Fruit fly (Drosophila melanogaster): ENCODE results near the gene crp.

The crp gene

DNA sequence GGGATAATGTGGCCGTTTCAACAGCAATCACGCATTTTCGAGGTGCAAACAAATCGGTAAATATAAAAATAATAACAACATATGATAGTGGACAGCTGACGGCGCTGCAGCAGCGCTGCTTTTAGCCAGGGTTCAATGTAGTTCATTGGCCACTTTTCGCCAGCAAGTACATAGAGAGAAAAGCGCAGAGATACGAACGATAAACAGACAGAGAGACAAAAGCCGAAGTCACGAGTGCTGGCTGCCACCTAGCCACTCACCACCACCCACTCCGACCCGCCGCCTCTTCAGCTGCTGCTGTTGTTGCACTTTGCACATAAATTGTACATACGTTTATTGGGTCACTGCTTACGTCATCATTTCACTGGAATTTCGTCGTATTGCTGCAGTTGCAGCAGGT is 4.7 kb downstream of the crp start:
- no peak for TF ChIP-seq noc (tag; optimal IDR thresholded peaks at IDR 0.05)

DNA sequence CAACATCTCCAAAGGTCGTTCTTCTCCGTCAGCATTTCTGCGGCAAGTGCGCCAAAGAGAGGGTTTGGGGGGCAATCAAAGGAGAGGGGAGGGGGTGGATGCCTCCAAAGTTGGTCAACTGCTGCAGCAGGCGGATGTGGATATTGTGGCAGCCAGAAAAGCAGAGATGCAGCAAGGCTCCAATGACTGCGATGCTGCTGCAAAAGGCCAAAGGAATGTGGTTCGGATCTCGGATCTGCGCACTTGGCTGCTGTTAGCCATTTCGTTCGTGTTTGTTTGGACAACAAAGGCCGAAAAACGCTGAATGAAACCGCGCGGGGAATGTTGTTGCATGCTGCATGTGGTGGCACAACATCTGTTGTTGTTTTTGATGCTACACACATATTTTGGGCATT is 5.5 kb downstream of the crp start:
- no peak for TF ChIP-seq noc (tag; optimal IDR thresholded peaks at IDR 0.05)

DNA sequence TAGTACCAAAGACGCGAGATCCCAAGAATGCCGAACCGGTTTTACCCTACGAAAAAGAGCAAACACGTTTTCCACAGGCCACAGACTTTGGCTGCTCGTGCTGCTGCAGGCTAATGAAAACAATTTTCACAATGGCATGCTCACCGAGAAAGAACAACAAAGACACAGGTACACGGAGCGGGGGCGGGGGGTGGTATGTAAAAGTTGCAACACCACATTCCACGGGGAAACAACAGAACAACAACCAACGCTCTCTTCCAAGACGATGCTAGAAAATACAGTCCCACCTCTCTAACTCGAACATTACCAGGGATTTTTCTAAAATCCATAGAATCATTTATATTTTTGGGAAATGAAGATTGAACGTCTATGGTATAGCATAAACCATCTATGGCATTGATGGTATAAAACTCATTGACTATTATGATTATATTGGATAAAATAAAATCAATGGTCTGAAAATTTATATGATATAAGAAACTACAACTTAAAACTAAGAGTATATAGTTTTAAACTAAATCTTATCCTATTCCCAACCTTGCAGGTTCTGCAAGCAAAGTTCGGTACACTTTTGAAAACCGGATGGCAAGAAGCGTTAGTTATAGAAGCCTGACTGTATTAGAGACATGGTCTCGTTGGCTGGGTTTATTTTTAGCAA is 6.0 kb downstream of the crp start:
- no peak for TF ChIP-seq noc (tag; optimal IDR thresholded peaks at IDR 0.05)

DNA sequence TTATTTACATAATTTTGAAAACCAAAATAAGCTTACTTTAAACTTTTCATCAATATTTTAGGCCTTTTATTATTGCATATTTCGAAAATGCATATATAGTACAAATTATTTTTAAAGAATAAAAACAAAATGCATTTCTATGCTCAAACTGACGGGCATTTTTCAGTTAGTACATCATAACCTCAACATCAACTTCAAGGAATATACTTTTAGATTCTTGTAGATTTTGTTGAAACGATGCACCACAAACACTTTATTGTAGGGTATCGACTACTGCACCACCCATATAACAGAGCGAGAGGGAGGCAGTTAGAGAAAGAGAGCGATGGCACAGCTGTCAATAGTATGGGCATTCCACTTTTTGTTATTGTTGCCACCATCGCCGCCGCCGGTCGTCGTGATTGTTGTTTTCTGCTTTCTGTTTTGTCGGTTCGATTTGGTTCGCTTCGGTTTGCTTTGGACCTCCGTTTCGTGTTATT is 7.7 kb downstream of the crp start:
- peak; percentile 67 for TF ChIP-seq noc (tag; optimal IDR thresholded peaks at IDR 0.05)

DNA sequence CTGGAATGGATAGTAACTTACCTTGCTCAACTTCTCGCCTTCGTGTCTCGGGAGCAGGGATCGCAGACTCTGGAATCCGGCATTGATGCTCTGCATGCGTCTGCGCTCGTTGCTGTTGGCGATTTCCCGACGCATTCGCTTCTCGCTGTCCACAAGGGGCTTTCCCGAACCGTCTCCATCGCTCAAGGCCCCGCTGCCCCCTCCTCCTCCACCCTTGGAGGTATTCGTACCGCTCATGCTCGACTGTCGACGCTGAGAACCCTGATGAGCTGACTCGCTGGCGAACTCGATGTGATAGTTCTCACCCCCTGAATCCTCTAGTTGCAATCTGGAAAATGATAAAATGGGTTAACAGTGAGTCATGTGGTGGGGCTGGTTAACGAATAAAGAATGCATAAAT is 8.7 kb downstream of the crp start:
- TF ChIP-seq noc (tag; optimal IDR thresholded peaks at IDR 0.05), result no peak

DNA sequence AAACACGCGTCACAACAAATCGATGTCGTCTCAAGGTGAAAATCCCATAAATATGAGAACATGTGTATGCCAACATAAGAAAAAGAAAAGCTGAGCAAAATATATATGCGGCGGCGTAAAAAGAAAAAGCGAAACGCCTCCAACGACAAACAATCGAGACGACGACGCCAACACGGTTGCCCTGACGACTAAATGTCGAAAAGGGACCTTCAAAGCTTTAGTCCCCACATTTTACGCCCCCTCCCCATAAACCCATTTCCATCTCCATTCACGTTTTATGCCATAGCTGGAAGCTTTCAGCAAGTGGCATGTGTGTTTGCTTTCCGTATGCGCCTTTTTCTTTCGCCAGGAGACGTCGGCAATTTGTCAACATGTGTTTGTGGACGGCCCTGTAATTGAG is 9.6 kb downstream of the crp start:
- no peak for TF ChIP-seq noc (tag; optimal IDR thresholded peaks at IDR 0.05)

DNA sequence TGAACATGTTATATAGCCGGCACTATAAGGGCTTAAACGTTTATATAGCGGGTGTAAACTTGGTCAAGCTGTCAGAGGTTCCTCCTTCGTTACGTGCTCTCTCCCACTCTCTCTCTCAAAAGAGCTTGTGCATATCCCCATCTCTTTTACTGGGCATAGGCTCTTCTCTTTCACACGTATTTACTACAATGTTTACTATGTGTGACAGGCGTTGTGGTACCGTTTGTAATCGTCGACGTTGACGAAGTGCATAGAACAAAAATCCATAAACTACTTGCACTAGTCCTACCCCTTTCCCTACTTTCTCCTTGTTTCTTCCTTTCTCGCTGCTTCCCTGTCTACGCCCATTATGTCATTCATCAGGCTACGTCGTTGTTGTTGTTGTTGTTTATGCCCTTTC is 10.7 kb downstream of the crp start:
- no peak for TF ChIP-seq noc (tag; optimal IDR thresholded peaks at IDR 0.05)

DNA sequence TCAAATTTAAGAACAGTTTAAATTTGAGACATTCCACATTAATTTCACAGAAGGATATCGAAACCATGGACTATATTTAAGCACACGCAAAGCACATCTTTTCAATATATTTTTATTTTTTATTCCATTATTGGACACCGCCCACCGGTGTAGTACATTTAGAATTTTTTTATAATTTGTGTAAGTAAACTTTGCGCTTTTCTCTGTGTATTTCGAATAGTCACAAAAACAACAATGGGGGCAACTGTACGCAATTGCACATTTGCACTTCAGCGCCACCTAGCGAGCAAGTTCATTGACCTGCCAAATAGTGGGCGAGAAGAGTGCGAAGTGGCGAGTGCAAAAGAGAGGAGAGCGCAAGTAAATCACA is 11.7 kb downstream of the crp start:
- no peak for TF ChIP-seq noc (tag; optimal IDR thresholded peaks at IDR 0.05)

DNA sequence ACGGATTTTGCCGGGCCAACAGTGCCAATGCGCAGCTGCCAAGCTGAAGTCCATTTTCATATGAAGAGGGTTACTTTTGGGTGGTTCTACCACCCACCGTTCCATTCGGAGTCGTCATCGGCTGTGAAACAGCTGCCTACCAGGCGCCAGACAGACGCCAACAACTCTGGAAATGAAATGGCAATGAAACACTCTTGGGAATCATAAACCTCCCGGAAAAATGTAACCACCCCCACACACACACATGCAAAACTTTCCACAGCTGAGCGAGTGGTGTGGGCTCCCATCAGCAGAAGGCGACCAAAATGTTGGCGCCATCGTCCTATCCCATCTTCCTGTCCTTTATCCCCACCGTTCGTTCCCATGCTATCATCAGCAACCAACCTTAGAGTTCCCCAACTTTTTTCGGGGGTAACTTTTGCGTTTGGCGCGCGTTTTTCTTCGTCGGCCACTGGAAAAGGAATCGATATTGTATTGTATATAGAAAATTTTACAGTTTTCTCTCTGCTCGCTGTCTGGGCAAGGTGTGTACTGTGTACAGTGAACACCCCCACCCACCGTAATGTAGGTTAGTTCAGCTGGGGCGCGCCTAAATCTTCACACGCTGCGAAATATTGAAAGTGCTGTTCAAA is 12.2 kb downstream of the crp start:
- no peak for TF ChIP-seq noc (tag; optimal IDR thresholded peaks at IDR 0.05)

DNA sequence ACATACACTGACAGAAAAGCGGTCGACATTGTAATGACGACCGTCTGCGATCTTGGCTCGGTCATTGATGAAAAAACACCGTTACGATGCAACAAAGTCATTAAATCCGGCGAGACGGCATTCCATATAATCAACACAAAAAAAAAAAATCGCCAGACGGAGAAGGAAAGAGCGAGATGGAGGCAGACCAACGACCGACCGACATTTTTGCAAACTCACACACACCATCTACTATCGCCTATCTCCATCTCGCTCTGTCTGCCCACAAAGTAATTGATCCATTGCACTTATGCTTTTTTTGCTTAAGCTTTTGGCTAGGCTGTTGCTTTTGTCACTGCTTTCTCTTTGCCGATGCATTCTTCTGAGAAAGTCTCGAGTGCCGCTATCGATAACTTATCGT is 13.4 kb downstream of the crp start:
- TF ChIP-seq noc (tag; optimal IDR thresholded peaks at IDR 0.05), result no peak

DNA sequence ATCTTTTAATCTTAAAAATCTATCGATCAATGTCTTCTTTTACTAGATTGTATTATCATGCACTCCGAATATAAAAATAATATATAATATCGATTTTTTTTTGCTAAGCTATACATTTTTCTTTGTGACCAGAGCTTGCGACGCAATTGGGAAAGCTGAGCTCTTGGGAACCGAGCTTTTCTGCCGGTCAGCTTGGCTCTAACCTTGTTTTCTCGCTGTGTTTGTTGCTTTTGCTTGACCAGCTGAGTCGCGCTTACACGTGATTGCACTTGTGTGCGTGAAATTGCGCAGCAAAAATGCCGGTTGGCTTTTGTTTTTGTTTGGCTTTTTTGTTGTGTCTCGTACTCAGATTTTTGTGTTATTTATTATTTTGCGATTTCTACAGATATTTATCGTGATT is 14.1 kb downstream of the crp start:
- TF ChIP-seq noc (tag; optimal IDR thresholded peaks at IDR 0.05), result no peak

DNA sequence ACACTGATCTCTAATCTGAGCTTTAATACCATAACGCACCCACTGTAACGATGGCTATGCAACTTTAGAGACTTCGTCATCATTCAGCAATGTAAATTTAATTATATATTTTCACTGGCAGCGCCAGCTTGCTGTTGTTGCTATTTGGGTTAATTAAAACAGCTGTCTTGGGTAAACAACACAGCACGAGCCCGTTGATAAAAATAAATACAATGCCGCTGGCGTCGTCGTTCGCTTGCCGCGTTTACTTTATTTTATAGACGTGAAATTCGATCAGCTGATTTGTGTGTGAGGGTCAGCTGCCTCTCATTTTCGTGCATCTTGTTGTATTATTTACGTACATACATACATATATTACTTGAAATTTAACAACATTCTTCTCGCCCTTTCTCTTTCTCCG is 14.8 kb downstream of the crp start:
- TF ChIP-seq noc (tag; optimal IDR thresholded peaks at IDR 0.05), result no peak

DNA sequence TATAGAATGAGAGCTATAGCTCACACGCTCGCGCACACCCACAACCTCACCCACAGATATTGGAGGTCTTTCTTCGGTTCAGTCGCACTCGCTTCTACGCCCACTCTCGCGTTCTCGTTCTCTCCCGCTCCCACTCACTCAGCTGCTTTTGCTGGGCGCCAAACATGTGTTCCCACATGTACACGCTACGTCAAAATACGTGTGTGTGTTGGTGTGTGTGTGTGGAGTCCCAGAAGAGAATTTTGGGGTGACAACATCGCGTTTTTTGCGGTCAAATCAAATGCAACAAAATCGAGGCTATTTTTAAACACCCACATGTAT is 16.1 kb downstream of the crp start:
- TF ChIP-seq noc (tag; optimal IDR thresholded peaks at IDR 0.05), result no peak

DNA sequence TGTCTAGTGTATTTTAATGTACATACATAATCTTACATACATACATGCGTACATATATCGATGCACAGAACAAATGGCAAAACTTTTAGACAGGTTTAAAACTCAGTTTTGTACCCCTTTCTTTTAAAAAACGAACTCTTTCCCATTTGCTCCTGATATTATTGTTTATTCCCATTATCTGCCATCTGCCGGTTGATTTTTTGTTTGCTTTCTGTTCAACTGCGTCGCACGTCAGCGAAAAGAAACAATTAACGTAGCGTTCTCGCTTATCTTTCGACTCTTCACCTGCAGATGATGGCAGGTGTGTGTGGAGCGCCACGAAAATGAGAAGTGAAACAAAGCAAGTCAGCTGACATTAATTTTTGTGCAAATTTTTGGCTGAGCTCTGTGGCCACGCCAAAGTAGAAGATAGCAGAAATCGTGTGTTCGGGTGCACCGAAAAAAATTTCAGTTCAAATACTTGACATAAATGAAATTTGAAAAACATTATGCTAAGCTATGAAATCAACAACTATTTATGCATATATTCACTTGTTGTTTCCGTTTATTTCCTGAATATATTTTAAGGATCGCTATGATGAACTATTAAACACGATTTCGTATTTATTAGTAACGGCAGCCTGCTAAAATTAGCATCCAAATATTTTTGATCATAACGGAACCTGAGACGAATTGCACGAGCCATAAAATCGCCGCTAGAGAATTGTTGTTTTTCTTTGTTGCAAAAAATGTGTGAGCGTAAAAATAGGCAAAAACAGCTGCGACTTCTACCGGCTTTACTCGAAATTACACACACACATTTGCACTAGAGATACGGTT is 16.7 kb downstream of the crp start:
- peak; percentile 92 for TF ChIP-seq noc (tag; optimal IDR thresholded peaks at IDR 0.05)

DNA sequence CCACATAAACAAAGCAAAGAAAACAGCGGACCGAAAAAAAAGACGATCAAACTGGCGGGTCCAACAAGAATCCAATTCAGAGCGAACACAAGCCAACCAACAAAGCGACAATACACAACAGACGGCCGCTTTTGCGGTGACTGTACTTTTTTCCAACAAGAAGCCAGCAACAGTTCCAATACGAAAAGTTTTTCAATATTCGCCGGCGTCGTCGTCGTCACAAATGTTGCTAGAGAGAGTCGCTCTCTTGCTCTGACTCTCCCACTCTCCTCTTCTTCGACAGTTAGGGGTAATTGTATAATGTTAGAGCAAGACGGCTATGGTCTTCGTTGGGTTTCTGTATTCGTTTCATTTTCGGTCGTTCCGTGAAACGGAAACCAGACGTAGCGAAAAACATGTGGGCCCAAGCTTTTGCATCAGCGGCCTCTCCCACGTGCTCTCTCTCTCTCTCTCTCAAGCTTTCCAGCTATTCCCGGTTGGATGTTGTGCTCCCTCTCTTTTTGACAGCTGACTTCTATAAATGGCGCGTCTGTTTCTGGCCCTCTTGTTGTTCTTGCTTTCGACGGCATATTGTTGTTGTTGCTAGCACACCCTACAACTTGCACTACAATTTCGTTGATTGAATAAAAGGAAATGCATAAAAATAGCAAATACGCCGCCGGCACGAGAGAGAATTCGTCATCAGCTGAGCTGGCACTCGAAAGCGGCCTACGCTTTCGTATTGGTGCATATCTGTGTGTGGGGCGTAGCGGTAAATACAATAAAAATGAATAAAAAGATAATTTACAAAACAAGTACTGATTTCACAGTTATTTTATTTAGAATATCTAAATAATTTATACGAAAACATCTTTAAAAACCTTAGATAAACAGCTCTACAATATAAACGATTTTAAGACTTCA is 18.0 kb downstream of the crp start:
- TF ChIP-seq noc (tag; optimal IDR thresholded peaks at IDR 0.05), result peak; percentile 73

DNA sequence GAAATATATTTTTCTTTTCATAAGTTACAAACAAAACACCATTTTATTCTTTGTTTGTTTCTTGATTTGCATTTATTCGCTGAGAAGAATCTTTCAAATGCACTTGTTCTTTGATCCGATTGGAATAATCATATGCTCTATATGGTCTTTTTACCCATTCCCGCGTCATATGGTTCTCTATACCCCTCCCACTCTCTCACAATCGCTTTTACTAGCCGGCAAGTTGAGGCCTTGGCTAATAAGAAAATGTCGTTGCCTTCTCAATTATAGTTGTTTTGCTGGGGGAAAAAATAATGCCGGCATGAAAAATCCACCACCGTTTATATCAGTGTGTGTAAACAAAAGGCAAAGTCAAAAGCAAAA is 18.7 kb downstream of the crp start:
- TF ChIP-seq noc (tag; optimal IDR thresholded peaks at IDR 0.05), result no peak

Measured in whole organism, larva.